Worm (Caenorhabditis elegans): ENCODE results near the gene dnj-9.

- TF ChIP-seq snpc-4 (tag; optimal IDR thresholded peaks at IDR 0.05) (no peak), unc-130 (GFP tag; optimal IDR thresholded peaks at IDR 0.05) (no peak), arid-1 (GFP tag; conservative IDR thresholded peaks at IDR 0.05) (no peak), lin-39 (tag; optimal IDR thresholded peaks at IDR 0.05) (no peak), R02D3.7 (tag; optimal IDR thresholded peaks at IDR 0.05) (no peak), ceh-82 (tag; optimal IDR thresholded peaks at IDR 0.05) (no peak), mes-2 (tag; optimal IDR thresholded peaks at IDR 0.05; ENCODE audit: poor library complexity, severe bottlenecking) (no peak), nhr-77 (tag; optimal IDR thresholded peaks at IDR 0.05) (no peak), nhr-28 (tag; optimal IDR thresholded peaks at IDR 0.05) (no peak), lin-13 (GFP tag; optimal IDR thresholded peaks at IDR 0.05) (no peak)
Measured at ce11 chrII:4892594-4892993, 40.7 kb downstream of the dnj-9 start, which contains the start of gene msp-33.
